Worm (Caenorhabditis elegans): ENCODE results near the gene tap-1.
A peak's percentile ranks its signal among the peaks of the same experiment; 100 is the strongest.

Gene tap-1

ce11 chrX:14602676-14603075, 13.3 kb downstream of the tap-1 start, which contains the start of gene eor-2 (continued):
- TF ChIP-seq gmeb-2 (tag; optimal IDR thresholded peaks at IDR 0.05) = no peak
- peak; percentile 44 for TF ChIP-seq C08G9.2 (tag; optimal IDR thresholded peaks at IDR 0.05)
- no peak for TF ChIP-seq hlh-8 (tag; optimal IDR thresholded peaks at IDR 0.05)
- TF ChIP-seq unc-86 (tag; optimal IDR thresholded peaks at IDR 0.05) = no peak
- no peak for TF ChIP-seq mec-3 (tag; optimal IDR thresholded peaks at IDR 0.05; ENCODE audit: borderline replicate concordance)
- no peak for TF ChIP-seq ceh-6 (GFP tag; optimal IDR thresholded peaks at IDR 0.05)
- no peak for TF ChIP-seq eyg-1 (tag; optimal IDR thresholded peaks at IDR 0.05)
- no peak for TF ChIP-seq fkh-10 (GFP tag; optimal IDR thresholded peaks at IDR 0.05)
- TF ChIP-seq tbx-7 (tag; optimal IDR thresholded peaks at IDR 0.05) = no peak
- TF ChIP-seq nhr-11 (tag; optimal IDR thresholded peaks at IDR 0.05) = no peak
- no peak for TF ChIP-seq nhr-232 (tag; optimal IDR thresholded peaks at IDR 0.05)
- no peak for TF ChIP-seq che-1 (tag; optimal IDR thresholded peaks at IDR 0.05)
- TF ChIP-seq madf-2 (tag; optimal IDR thresholded peaks at IDR 0.05) = no peak
- no peak for TF ChIP-seq hlh-6 (tag; optimal IDR thresholded peaks at IDR 0.05)
- peak; percentile 60 for TF ChIP-seq unc-42 (tag; optimal IDR thresholded peaks at IDR 0.05)
- TF ChIP-seq ceh-34 (tag; optimal IDR thresholded peaks at IDR 0.05) = peak; percentile 72
- TF ChIP-seq sox-4 (tag; optimal IDR thresholded peaks at IDR 0.05) = no peak
- no peak for TF ChIP-seq ceh-24 (tag; optimal IDR thresholded peaks at IDR 0.05)
- no peak for TF ChIP-seq zip-5 (tag; optimal IDR thresholded peaks at IDR 0.05)
- TF ChIP-seq nfya-1 (tag; optimal IDR thresholded peaks at IDR 0.05) = peak; percentile 79
- no peak for TF ChIP-seq ceh-9 (tag; optimal IDR thresholded peaks at IDR 0.05)
- peak; percentile 61 for TF ChIP-seq unc-55 (GFP tag; optimal IDR thresholded peaks at IDR 0.05)
- no peak for TF ChIP-seq dmd-4 (tag; optimal IDR thresholded peaks at IDR 0.05; ENCODE audit: borderline replicate concordance)
- peak; percentile 86 for TF ChIP-seq ceh-31 (tag; optimal IDR thresholded peaks at IDR 0.05)
- TF ChIP-seq Y22D7AL.16 (tag; optimal IDR thresholded peaks at IDR 0.05) = no peak
- TF ChIP-seq K09A11.1 (tag; optimal IDR thresholded peaks at IDR 0.05; ENCODE audit: insufficient read depth) = peak; percentile 13
- TF ChIP-seq ceh-14 (tag; optimal IDR thresholded peaks at IDR 0.05) = no peak
- TF ChIP-seq sox-2 (GFP tag; IDR thresholded peaks at IDR 0.05) = no peak
- TF ChIP-seq odd-2 (tag; optimal IDR thresholded peaks at IDR 0.05) = no peak
- peak; percentile 74 for TF ChIP-seq sdc-2 (tag; optimal IDR thresholded peaks at IDR 0.05)
- TF ChIP-seq npax-4 (tag; optimal IDR thresholded peaks at IDR 0.05) = no peak
- TF ChIP-seq hlh-30 (tag; optimal IDR thresholded peaks at IDR 0.05; ENCODE audit: insufficient read depth) = peak; percentile 95
- peak; percentile 33 for TF ChIP-seq pax-1 (tag; optimal IDR thresholded peaks at IDR 0.05)
- TF ChIP-seq unc-3 (GFP tag; conservative IDR thresholded peaks at IDR 0.05) = no peak
- TF ChIP-seq unc-3 (tag; optimal IDR thresholded peaks at IDR 0.05) = no peak
- no peak for TF ChIP-seq elt-2 (tag; optimal IDR thresholded peaks at IDR 0.05)
- no peak for TF ChIP-seq pqm-1 (tag; optimal IDR thresholded peaks at IDR 0.05)
- peak; percentile 24 for TF ChIP-seq ceh-18 (tag; optimal IDR thresholded peaks at IDR 0.05)
- TF ChIP-seq ceh-22 (tag; optimal IDR thresholded peaks at IDR 0.05) = no peak
- no peak for TF ChIP-seq pha-2 (tag; optimal IDR thresholded peaks at IDR 0.05)
- TF ChIP-seq hlh-13 (GFP tag; optimal IDR thresholded peaks at IDR 0.05) = no peak
- no peak for TF ChIP-seq pha-4 (tag; optimal IDR thresholded peaks at IDR 0.05)
- TF ChIP-seq ref-2 (tag; optimal IDR thresholded peaks at IDR 0.05) = peak; percentile 49
- TF ChIP-seq ceh-19 (GFP tag; optimal IDR thresholded peaks at IDR 0.05) = peak; percentile 27
- TF ChIP-seq ets-4 (tag; optimal IDR thresholded peaks at IDR 0.05) = no peak

- no peak for TF ChIP-seq ceh-9 (tag; optimal IDR thresholded peaks at IDR 0.05)
- TF ChIP-seq ahr-1 (tag; optimal IDR thresholded peaks at IDR 0.05) = no peak
- no peak for TF ChIP-seq zip-5 (tag; optimal IDR thresholded peaks at IDR 0.05)
- TF ChIP-seq hlh-30 (tag; optimal IDR thresholded peaks at IDR 0.05; ENCODE audit: insufficient read depth) = no peak
- TF ChIP-seq ceh-48 (tag; optimal IDR thresholded peaks at IDR 0.05) = no peak
- no peak for TF ChIP-seq ceh-18 (tag; optimal IDR thresholded peaks at IDR 0.05)
- no peak for TF ChIP-seq pax-1 (tag; optimal IDR thresholded peaks at IDR 0.05)
- TF ChIP-seq ama-1 (optimal IDR thresholded peaks at IDR 0.05) = no peak
- TF ChIP-seq C08G9.2 (tag; optimal IDR thresholded peaks at IDR 0.05) = no peak
- TF ChIP-seq ceh-14 (tag; optimal IDR thresholded peaks at IDR 0.05) = no peak
- no peak for TF ChIP-seq lin-11 (tag; optimal IDR thresholded peaks at IDR 0.05)
- TF ChIP-seq ref-2 (tag; optimal IDR thresholded peaks at IDR 0.05) = no peak
- TF ChIP-seq elt-4 (tag; optimal IDR thresholded peaks at IDR 0.05) = no peak
- TF ChIP-seq ceh-30 (tag; optimal IDR thresholded peaks at IDR 0.05) = no peak
- no peak for TF ChIP-seq ceh-6 (GFP tag; optimal IDR thresholded peaks at IDR 0.05)
- TF ChIP-seq hlh-15 (tag; optimal IDR thresholded peaks at IDR 0.05) = no peak
- no peak for TF ChIP-seq gmeb-2 (tag; optimal IDR thresholded peaks at IDR 0.05)
- no peak for TF ChIP-seq syd-9 (tag; optimal IDR thresholded peaks at IDR 0.05)
Observed at ce11 chrX:14607770-14608169, 18.3 kb downstream of the tap-1 start.
